Worm (Caenorhabditis elegans) whole organism, mixed stage, embryonic: Measurements from ENCODE around the gene T02E9.5.
A peak's percentile ranks its signal among the peaks of the same experiment; 100 is the strongest.

ENCODE experiments used
- M03D4.4 ChIP-seq: sonication (generic microtip); optimal IDR thresholded peaks from 2 replicates; lab custom pipeline; 2017; ENCODE audit warnings: mild to moderate bottlenecking, missing genetic modification characterization, missing compliant biosample characterization
- ceh-39 ChIP-seq: fragments of 150-350 bp; optimal IDR thresholded peaks from 2 replicates; lab custom pipeline; 2014; ENCODE audit warnings: missing biosample characterization, missing genetic modification characterization
- ceh-43 ChIP-seq: fragments of 200-800 bp; sonication (Bioruptor generic); optimal IDR thresholded peaks from 2 replicates; lab custom pipeline; 2018; ENCODE audit warnings: mild to moderate bottlenecking, missing genetic modification characterization, moderate library complexity, missing compliant biosample characterization
- ceh-83 ChIP-seq: fragments of 200-800 bp; sonication (Bioruptor generic); optimal IDR thresholded peaks from 2 replicates; lab custom pipeline; 2018; ENCODE audit warnings: mild to moderate bottlenecking, missing genetic modification characterization, missing compliant biosample characterization
- ces-1 ChIP-seq: fragments of 150-350 bp; optimal IDR thresholded peaks from 2 replicates; lab custom pipeline; 2014; ENCODE audit warnings: missing biosample characterization, missing genetic modification reagents, missing genetic modification characterization
- cnd-1 ChIP-seq: fragments of 200-800 bp; sonication (Bioruptor generic); optimal IDR thresholded peaks from 2 replicates; lab custom pipeline; 2018; ENCODE audit warnings: mild to moderate bottlenecking, missing genetic modification characterization, missing compliant biosample characterization
- elt-1 ChIP-seq: sonication (generic microtip); optimal IDR thresholded peaks from 2 replicates; lab custom pipeline; 2017; ENCODE audit warnings: missing genetic modification characterization, mild to moderate bottlenecking, missing compliant biosample characterization, antibody characterized with exemption, moderate library complexity, borderline replicate concordance; ENCODE audit not compliant: insufficient read depth
- elt-3 ChIP-seq: fragments of 150-350 bp; optimal IDR thresholded peaks from 2 replicates; lab custom pipeline; 2014; ENCODE audit warnings: missing biosample characterization, missing genetic modification characterization
- flh-1 ChIP-seq: fragments of 200-800 bp; sonication (Bioruptor generic); optimal IDR thresholded peaks from 2 replicates; lab custom pipeline; 2018; ENCODE audit warnings: mild to moderate bottlenecking, missing genetic modification characterization, moderate library complexity, missing compliant biosample characterization
- ham-2 ChIP-seq: fragments of 200-800 bp; sonication (Bioruptor generic); optimal IDR thresholded peaks from 2 replicates; lab custom pipeline; 2018; ENCODE audit warnings: mild to moderate bottlenecking, missing genetic modification characterization, missing compliant biosample characterization
- hlh-1 ChIP-seq: fragments of 150-350 bp; optimal IDR thresholded peaks from 2 replicates; lab custom pipeline; 2014; ENCODE audit warnings: missing biosample characterization, missing genetic modification reagents, missing genetic modification characterization
- lin-13 ChIP-seq: fragments of 150-350 bp; optimal IDR thresholded peaks from 2 replicates; lab custom pipeline; 2014; ENCODE audit warnings: missing biosample characterization, missing genetic modification characterization
- lin-32 ChIP-seq: fragments of 200-800 bp; sonication (Bioruptor generic); optimal IDR thresholded peaks from 2 replicates; lab custom pipeline; 2018; ENCODE audit warnings: mild to moderate bottlenecking, missing genetic modification characterization, missing compliant biosample characterization
- mab-5 ChIP-seq: fragments of 150-350 bp; optimal IDR thresholded peaks from 2 replicates; lab custom pipeline; 2014; ENCODE audit warnings: missing biosample characterization, missing genetic modification characterization
- mep-1 ChIP-seq: fragments of 150-350 bp; optimal IDR thresholded peaks from 2 replicates; lab custom pipeline; 2017; ENCODE audit warnings: missing biosample characterization, missing genetic modification reagents, missing genetic modification characterization, inconsistent platforms
- mls-2 ChIP-seq: sonication (generic microtip); optimal IDR thresholded peaks from 2 replicates; lab custom pipeline; 2016; ENCODE audit warnings: mild to moderate bottlenecking, missing genetic modification characterization, moderate library complexity, missing compliant biosample characterization
- nhr-12 ChIP-seq: fragments of 150-350 bp; optimal IDR thresholded peaks from 2 replicates; lab custom pipeline; 2014; ENCODE audit warnings: missing biosample characterization, missing genetic modification characterization
- nhr-2 ChIP-seq: fragments of 150-350 bp; optimal IDR thresholded peaks from 2 replicates; lab custom pipeline; 2014; ENCODE audit warnings: missing biosample characterization, missing genetic modification characterization
- nhr-237 ChIP-seq: fragments of 150-350 bp; optimal IDR thresholded peaks from 2 replicates; lab custom pipeline; 2014; ENCODE audit warnings: missing biosample characterization, missing genetic modification characterization
- nhr-28 ChIP-seq: fragments of 150-350 bp; optimal IDR thresholded peaks from 2 replicates; lab custom pipeline; 2014; ENCODE audit warnings: missing biosample characterization, missing genetic modification characterization
- nhr-76 ChIP-seq: sonication (generic microtip); optimal IDR thresholded peaks from 2 replicates; lab custom pipeline; 2017; ENCODE audit warnings: missing biosample characterization, missing genetic modification characterization
- pha-4 ChIP-seq: fragments of 150-350 bp; optimal IDR thresholded peaks from 2 replicates; lab custom pipeline; 2018; ENCODE audit warnings: missing biosample characterization, missing genetic modification reagents, missing genetic modification characterization
- sem-2 ChIP-seq: fragments of 200-800 bp; sonication (Bioruptor generic); optimal IDR thresholded peaks from 2 replicates; lab custom pipeline; 2018; ENCODE audit warnings: mild to moderate bottlenecking, missing genetic modification characterization, missing compliant biosample characterization
- snpc-4 ChIP-seq: fragments of 150-350 bp; optimal IDR thresholded peaks from 2 replicates; lab custom pipeline; 2014; ENCODE audit warnings: missing biosample characterization, missing genetic modification characterization
- sptf-1 ChIP-seq: sonication (generic microtip); optimal IDR thresholded peaks from 2 replicates; lab custom pipeline; 2017; ENCODE audit warnings: mild to moderate bottlenecking, missing genetic modification characterization, moderate library complexity, missing compliant biosample characterization
- tbx-8 ChIP-seq: fragments of 200-800 bp; sonication (Bioruptor generic); optimal IDR thresholded peaks from 2 replicates; lab custom pipeline; 2018; ENCODE audit warnings: mild to moderate bottlenecking, missing genetic modification characterization, moderate library complexity, missing compliant biosample characterization
- unc-120 ChIP-seq: sonication (generic microtip); optimal IDR thresholded peaks from 2 replicates; lab custom pipeline; 2017; ENCODE audit warnings: missing genetic modification characterization, missing compliant biosample characterization; ENCODE audit not compliant: poor library complexity, severe bottlenecking
- unc-39 ChIP-seq: fragments of 150-350 bp; optimal IDR thresholded peaks from 2 replicates; lab custom pipeline; 2014; ENCODE audit warnings: missing biosample characterization, missing genetic modification characterization
- unc-62 ChIP-seq: fragments of 150-350 bp; optimal IDR thresholded peaks from 2 replicates; lab custom pipeline; 2014; ENCODE audit warnings: missing biosample characterization, missing genetic modification reagents, missing genetic modification characterization
- zip-8 ChIP-seq: fragments of 150-350 bp; optimal IDR thresholded peaks from 2 replicates; lab custom pipeline; 2014; ENCODE audit warnings: missing biosample characterization, missing genetic modification characterization
- ztf-11 ChIP-seq: fragments of 150-350 bp; optimal IDR thresholded peaks from 2 replicates; lab custom pipeline; 2014; ENCODE audit warnings: missing biosample characterization, missing genetic modification characterization

The T02E9.5 gene

DNA sequence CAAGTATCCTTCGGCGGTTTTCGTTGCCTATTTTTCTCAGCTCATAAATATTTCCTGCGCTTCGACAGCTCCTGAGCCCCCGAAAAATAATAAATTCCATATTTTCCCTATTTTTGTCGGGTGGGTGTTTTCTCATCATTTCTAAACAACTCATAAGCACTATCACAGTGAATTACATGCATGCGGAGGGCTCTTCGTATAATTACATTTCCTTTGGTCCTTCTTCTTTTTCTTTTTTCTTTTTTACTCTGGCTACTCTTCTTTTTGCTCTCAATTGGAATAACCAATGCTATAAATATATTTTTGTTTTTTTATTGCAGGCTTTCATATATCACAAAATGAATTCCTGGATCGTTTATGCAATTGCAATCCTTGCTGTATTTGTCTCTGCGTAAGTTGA is at the start of gene T02E9.5:
Gene T02E9.5, plus strand, starts transcription at position 321 of the 400 bp plus-strand sequence.
- TF ChIP-seq ces-1 (GFP tag; lab: Kevin White, UChicago) (peak; percentile 94), lin-32 (no peak)
- TF ChIP-seq, all 35 proteins: peak for 1

DNA sequence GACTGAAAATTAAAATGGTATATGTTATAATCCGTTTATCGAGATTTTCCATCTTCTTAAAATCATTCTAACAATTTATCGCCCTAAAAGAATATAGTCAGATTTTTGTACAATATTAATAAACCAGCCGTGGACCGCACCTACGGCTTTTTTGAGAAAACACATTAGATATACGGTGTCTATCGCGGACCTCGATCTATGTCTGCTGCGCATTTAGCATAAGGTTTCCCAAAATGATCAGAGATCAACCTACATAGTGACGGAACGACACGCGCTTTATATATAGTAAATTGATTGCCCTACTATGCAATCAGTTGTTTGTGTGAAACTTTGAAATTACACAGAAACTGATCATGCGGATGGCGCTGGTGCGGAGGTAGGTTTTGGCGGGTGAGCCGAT is 49.4 kb upstream of the T02E9.5 start:
- TF ChIP-seq pha-4 (tag; lab: Kevin White, UChicago): no peak
- TF ChIP-seq tbx-8 (GFP tag; lab: Kevin White, UChicago): no peak
- no peak for TF ChIP-seq ces-1 (GFP tag; lab: Kevin White, UChicago)
- TF ChIP-seq nhr-12 (tag; lab: Kevin White, UChicago): no peak
- TF ChIP-seq ceh-83 (GFP tag; lab: Kevin White, UChicago): no peak
- no peak for TF ChIP-seq mls-2 (tag; lab: Kevin White, UChicago)
- no peak for TF ChIP-seq elt-3 (tag; lab: Kevin White, UChicago)
- TF ChIP-seq cnd-1 (tag; lab: Kevin White, UChicago): no peak
- TF ChIP-seq nhr-237: no peak
- no peak for TF ChIP-seq lin-13 (tag; lab: Kevin White, UChicago)
- TF ChIP-seq mep-1 (tag; lab: Kevin White, UChicago): no peak
- TF ChIP-seq flh-1: no peak
- TF ChIP-seq nhr-28: no peak
- no peak for TF ChIP-seq elt-1 (tag; lab: Kevin White, UChicago)
- TF ChIP-seq ham-2: no peak
- TF ChIP-seq M03D4.4: no peak
- TF ChIP-seq ztf-11 (tag; lab: Kevin White, UChicago): no peak
- no peak for TF ChIP-seq ceh-43
- no peak for TF ChIP-seq snpc-4
- no peak for TF ChIP-seq sptf-1 (tag; lab: Kevin White, UChicago)

DNA sequence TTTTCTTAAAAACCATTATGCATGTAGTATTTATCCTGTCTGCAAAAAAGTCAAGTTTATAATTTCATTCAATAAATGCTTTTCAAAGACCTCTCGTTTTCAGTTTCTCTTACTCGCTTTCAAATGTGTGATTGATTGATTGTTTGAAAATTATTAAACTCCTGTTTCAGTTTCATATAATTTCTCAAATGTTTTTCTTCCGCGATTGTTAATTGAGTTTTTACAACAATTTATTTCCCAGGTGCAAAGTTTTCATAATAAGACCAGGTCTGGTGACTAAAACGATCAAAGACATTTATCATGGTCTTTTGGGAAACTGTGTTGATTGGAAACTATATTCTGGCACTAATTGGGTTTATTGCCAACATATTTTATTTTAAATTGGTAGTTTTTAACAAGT is 47.6 kb upstream of the T02E9.5 start, which contains the start of gene T03F7.6:
Gene T03F7.6, plus strand, starts transcription at position 301 of the 400 bp plus-strand sequence.
- no peak for TF ChIP-seq cnd-1 (tag; lab: Kevin White, UChicago)
- TF ChIP-seq hlh-1 (tag; lab: Kevin White, UChicago): no peak
- no peak for TF ChIP-seq nhr-2 (tag; lab: Kevin White, UChicago)
- TF ChIP-seq ces-1 (GFP tag; lab: Kevin White, UChicago): no peak
- no peak for TF ChIP-seq tbx-8 (GFP tag; lab: Kevin White, UChicago)
- TF ChIP-seq ceh-43: no peak
- TF ChIP-seq sem-2 (GFP tag; lab: Kevin White, UChicago): no peak
- TF ChIP-seq nhr-12 (tag; lab: Kevin White, UChicago): no peak
- no peak for TF ChIP-seq ztf-11 (tag; lab: Kevin White, UChicago)
- no peak for TF ChIP-seq nhr-28
- no peak for TF ChIP-seq nhr-237
- TF ChIP-seq snpc-4: no peak
- TF ChIP-seq mls-2 (tag; lab: Kevin White, UChicago): no peak
- no peak for TF ChIP-seq mep-1 (tag; lab: Kevin White, UChicago)
- TF ChIP-seq mab-5 (tag; lab: Kevin White, UChicago): no peak
- no peak for TF ChIP-seq flh-1
- no peak for TF ChIP-seq unc-62 (GFP tag; lab: Kevin White, UChicago)
- TF ChIP-seq lin-32: no peak

DNA sequence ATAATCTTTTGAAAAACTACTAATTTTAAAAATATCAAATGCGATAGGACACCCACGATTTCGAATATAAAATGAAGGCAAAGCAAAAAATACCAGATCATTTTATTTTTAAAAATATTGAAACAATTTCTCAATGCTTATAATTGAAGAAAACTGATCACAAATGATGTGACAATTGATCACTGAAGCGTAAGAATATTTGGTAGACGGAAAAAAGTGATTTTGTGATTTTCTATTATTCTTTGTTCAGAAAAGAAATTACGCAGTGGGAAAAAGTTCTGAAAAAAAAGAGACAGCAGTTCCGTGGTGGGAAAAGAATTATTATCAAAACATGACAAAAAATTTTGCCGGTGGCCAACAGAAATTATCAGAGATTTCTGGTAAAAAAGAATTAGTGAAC is 43.4 kb upstream of the T02E9.5 start, which contains the start of gene T03F7.5:
Gene T03F7.5, minus strand, starts transcription at position 101 of the 400 bp plus-strand sequence.
- no peak for TF ChIP-seq sem-2 (GFP tag; lab: Kevin White, UChicago)
- no peak for TF ChIP-seq nhr-237
- TF ChIP-seq nhr-76: no peak
- no peak for TF ChIP-seq nhr-28
- TF ChIP-seq unc-62 (GFP tag; lab: Kevin White, UChicago): no peak
- TF ChIP-seq ceh-39 (tag; lab: Kevin White, UChicago): no peak
- no peak for TF ChIP-seq ceh-83 (GFP tag; lab: Kevin White, UChicago)
- TF ChIP-seq ztf-11 (tag; lab: Kevin White, UChicago): no peak
- TF ChIP-seq mab-5 (tag; lab: Kevin White, UChicago): no peak
- TF ChIP-seq nhr-2 (tag; lab: Kevin White, UChicago): no peak
- no peak for TF ChIP-seq nhr-12 (tag; lab: Kevin White, UChicago)
- TF ChIP-seq sptf-1 (tag; lab: Kevin White, UChicago): no peak
- no peak for TF ChIP-seq unc-39
- no peak for TF ChIP-seq ceh-43
- TF ChIP-seq, all 35 proteins: peak for 0

DNA sequence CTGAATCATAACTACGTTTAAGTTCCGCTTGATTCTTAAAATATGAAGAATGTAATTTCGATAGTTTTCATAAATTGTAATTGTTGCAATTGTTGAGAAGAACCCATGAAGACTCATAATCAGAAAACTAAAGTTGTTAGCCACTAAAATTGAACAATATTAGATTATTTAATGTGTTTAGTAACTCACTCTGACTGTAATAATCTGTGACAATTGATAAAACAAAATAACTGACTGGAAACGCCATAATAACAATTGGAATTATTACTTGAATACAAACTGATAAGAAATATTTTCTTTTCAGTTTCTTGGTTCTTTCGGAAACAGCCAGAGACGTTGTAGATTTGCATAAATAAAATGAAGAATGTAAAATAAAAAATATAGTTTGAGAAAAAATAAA is 42.6 kb upstream of the T02E9.5 start:
- no peak for TF ChIP-seq nhr-28
- no peak for TF ChIP-seq elt-1 (tag; lab: Kevin White, UChicago)
- no peak for TF ChIP-seq nhr-237
- TF ChIP-seq sem-2 (GFP tag; lab: Kevin White, UChicago): no peak
- TF ChIP-seq flh-1: no peak
- TF ChIP-seq hlh-1 (tag; lab: Kevin White, UChicago): no peak
- TF ChIP-seq mab-5 (tag; lab: Kevin White, UChicago): no peak
- no peak for TF ChIP-seq ceh-43
- no peak for TF ChIP-seq zip-8 (tag; lab: Kevin White, UChicago)
- no peak for TF ChIP-seq ztf-11 (tag; lab: Kevin White, UChicago)
- TF ChIP-seq unc-120 (tag; lab: Kevin White, UChicago): no peak
- no peak for TF ChIP-seq snpc-4
